Worm (Caenorhabditis elegans): ENCODE data around the gene gcy-8.

The gcy-8 gene

ce11 chrIV:7902221-7902904 lies 25.6 kb upstream of the gcy-8 start, which contains the start of gene arp-11 (continued):
- TF ChIP-seq F49E8.2 (tag; optimal IDR thresholded peaks at IDR 0.05; ENCODE audit: borderline replicate concordance) (no peak), dmd-9 (GFP tag; IDR thresholded peaks at IDR 0.05) (no peak), nhr-10 (tag; optimal IDR thresholded peaks at IDR 0.05) (no peak), unc-62 (GFP tag; optimal IDR thresholded peaks at IDR 0.05 in 1 of 2) (no peak), unc-62 (tag; optimal IDR thresholded peaks at IDR 0.05) (no peak), unc-39 (tag; optimal IDR thresholded peaks at IDR 0.05) (no peak), jun-1 (tag; optimal IDR thresholded peaks at IDR 0.05) (no peak), hlh-11 (tag; optimal IDR thresholded peaks at IDR 0.05) (peak; percentile 74), snpc-1.2 (GFP tag; IDR thresholded peaks at IDR 0.05) (no peak), daf-16 (GFP tag; optimal IDR thresholded peaks at IDR 0.05) (peak in 1 of 2 experiments; percentile 5), daf-16 (tag; optimal IDR thresholded peaks at IDR 0.05) (peak; percentile 77), nhr-41 (GFP tag; IDR thresholded peaks at IDR 0.05) (no peak), pha-4 (GFP tag; IDR thresholded peaks at IDR 0.05) (peak; percentile 46), pha-4 (tag; optimal IDR thresholded peaks at IDR 0.05) (peak; percentile 78), hmg-1.1 (GFP tag; IDR thresholded peaks at IDR 0.05) (peak; percentile 61), lsy-2 (tag; optimal IDR thresholded peaks at IDR 0.05) (peak; percentile 75 to 98), nhr-28 (tag; optimal IDR thresholded peaks at IDR 0.05) (peak; percentile 65), php-3 (GFP tag; IDR thresholded peaks at IDR 0.05) (0 out of 2 replicates have a peak, but pooled peaks have one; percentile 53), nhr-6 (tag; optimal IDR thresholded peaks at IDR 0.05) (peak; percentile 62), hlh-30 (tag; optimal IDR thresholded peaks at IDR 0.05; ENCODE audit: insufficient read depth) (peak; percentile 79), daf-12 (tag; optimal IDR thresholded peaks at IDR 0.05) (no peak), mes-2 (tag; optimal IDR thresholded peaks at IDR 0.05; ENCODE audit: poor library complexity, severe bottlenecking) (peak; percentile 80), duxl-1 (tag; optimal IDR thresholded peaks at IDR 0.05; ENCODE audit: poor library complexity) (no peak), lin-15B (tag; optimal IDR thresholded peaks at IDR 0.05) (no peak), egl-27 (tag; optimal IDR thresholded peaks at IDR 0.05) (no peak), ces-1 (GFP tag; optimal IDR thresholded peaks at IDR 0.05) (no peak)

ce11 chrIV:7903359-7903758 lies 24.6 kb upstream of the gcy-8 start, which contains the start of gene C49H3.6:
TSS of gene C49H3.6 (plus strand) at chrIV:7903738.
- TF ChIP-seq snpc-1.2 (GFP tag; IDR thresholded peaks at IDR 0.05) (no peak), ZK337.2 (GFP tag; IDR thresholded peaks at IDR 0.05) (no peak), daf-19 (GFP tag; conservative IDR thresholded peaks at IDR 0.05) (no peak), nhr-76 (tag; optimal IDR thresholded peaks at IDR 0.05) (no peak), D1046.2 (GFP tag; IDR thresholded peaks at IDR 0.05) (no peak), nhr-11 (tag; optimal IDR thresholded peaks at IDR 0.05) (peak; percentile 30), hlh-11 (tag; optimal IDR thresholded peaks at IDR 0.05) (peak; percentile 37), nhr-48 (tag; optimal IDR thresholded peaks at IDR 0.05) (no peak), php-3 (GFP tag; IDR thresholded peaks at IDR 0.05) (no peak), F26F4.8 (GFP tag; conservative IDR thresholded peaks at IDR 0.05) (no peak), unc-62 (GFP tag; optimal IDR thresholded peaks at IDR 0.05 in 1 of 2) (no peak), unc-62 (tag; optimal IDR thresholded peaks at IDR 0.05) (no peak), nhr-41 (GFP tag; IDR thresholded peaks at IDR 0.05) (no peak), ceh-32 (tag; optimal IDR thresholded peaks at IDR 0.05; ENCODE audit: poor library complexity) (no peak), lir-3 (tag; optimal IDR thresholded peaks at IDR 0.05) (no peak), hlh-30 (tag; optimal IDR thresholded peaks at IDR 0.05; ENCODE audit: insufficient read depth) (peak; percentile 86), ceh-62 (tag; optimal IDR thresholded peaks at IDR 0.05) (no peak), spr-3 (GFP tag; optimal IDR thresholded peaks at IDR 0.05) (no peak), jun-1 (tag; optimal IDR thresholded peaks at IDR 0.05) (no peak), nhr-77 (tag; optimal IDR thresholded peaks at IDR 0.05) (no peak), hif-1 (tag; optimal IDR thresholded peaks at IDR 0.05) (peak in 1 of 2 experiments; percentile 6), fkh-10 (GFP tag; optimal IDR thresholded peaks at IDR 0.05) (no peak), zip-11 (GFP tag; IDR thresholded peaks at IDR 0.05) (no peak), egl-27 (tag; optimal IDR thresholded peaks at IDR 0.05) (no peak), daf-16 (GFP tag; optimal IDR thresholded peaks at IDR 0.05) (peak in 1 of 2 experiments; percentile 25), daf-16 (tag; optimal IDR thresholded peaks at IDR 0.05) (no peak), pha-4 (GFP tag; IDR thresholded peaks at IDR 0.05) (peak; percentile 17; the same call in 1 of the 2 replicates), pha-4 (tag; optimal IDR thresholded peaks at IDR 0.05) (no peak), mxl-3 (GFP tag; optimal IDR thresholded peaks at IDR 0.05) (peak; percentile 28), ztf-7 (tag; optimal IDR thresholded peaks at IDR 0.05) (no peak), F37D6.2 (tag; optimal IDR thresholded peaks at IDR 0.05) (no peak), F10B5.3 (tag; optimal IDR thresholded peaks at IDR 0.05) (no peak), nhr-28 (tag; optimal IDR thresholded peaks at IDR 0.05) (no peak), ztf-11 (tag; optimal IDR thresholded peaks at IDR 0.05) (no peak), attf-4 (tag; optimal IDR thresholded peaks at IDR 0.05) (no peak), F49E8.2 (tag; optimal IDR thresholded peaks at IDR 0.05; ENCODE audit: borderline replicate concordance) (no peak), lin-15B (tag; optimal IDR thresholded peaks at IDR 0.05) (no peak)
